Worm (Caenorhabditis elegans): ENCODE data around the gene T19H5.6.

The T19H5.6 gene

ce11 chrII:9441838-9442237 lies 28.2 kb downstream of the T19H5.6 start, which contains the start of gene chil-16:
Gene chil-16 (minus strand): TSS chrII:9441938.
- TF ChIP-seq tab-1 (GFP tag; IDR thresholded peaks at IDR 0.05) (no peak), ztf-29 (GFP tag; IDR thresholded peaks at IDR 0.05) (no peak), T22C8.4 (GFP tag; IDR thresholded peaks at IDR 0.05) (no peak), ztf-23 (GFP tag; IDR thresholded peaks at IDR 0.05) (no peak), cog-1 (tag; optimal IDR thresholded peaks at IDR 0.05) (no peak), flt-1 (GFP tag; IDR thresholded peaks at IDR 0.05) (no peak), klf-2 (GFP tag; conservative IDR thresholded peaks at IDR 0.05) (no peak)

- TF ChIP-seq cog-1 (tag; optimal IDR thresholded peaks at IDR 0.05) (no peak), ztf-29 (GFP tag; IDR thresholded peaks at IDR 0.05) (no peak), ref-1 (GFP tag; conservative IDR thresholded peaks at IDR 0.05) (no peak), klf-2 (GFP tag; conservative IDR thresholded peaks at IDR 0.05) (no peak), flt-1 (GFP tag; IDR thresholded peaks at IDR 0.05) (no peak), ztf-23 (GFP tag; IDR thresholded peaks at IDR 0.05) (no peak)
Observed at ce11 chrII:9440060-9440459, 30.0 kb downstream of the T19H5.6 start, which contains the start of gene chil-17. Gene chil-17 (minus strand): TSS chrII:9440160.

ce11 chrII:9438853-9439252 lies 31.2 kb downstream of the T19H5.6 start:
- TF ChIP-seq med-1 (GFP tag; optimal IDR thresholded peaks at IDR 0.05; ENCODE audit: insufficient read depth) = no peak
- TF ChIP-seq ztf-23 (GFP tag; IDR thresholded peaks at IDR 0.05) = no peak
- no peak for TF ChIP-seq ztf-29 (GFP tag; IDR thresholded peaks at IDR 0.05)
- no peak for TF ChIP-seq ref-1 (GFP tag; conservative IDR thresholded peaks at IDR 0.05)

ce11 chrII:9438227-9438626 lies 31.8 kb downstream of the T19H5.6 start, which contains the start of gene chil-13:
Gene chil-13 (minus strand): TSS chrII:9438327.
- no peak for TF ChIP-seq flt-1 (GFP tag; IDR thresholded peaks at IDR 0.05)
- TF ChIP-seq T22C8.4 (GFP tag; IDR thresholded peaks at IDR 0.05) = no peak
- no peak for TF ChIP-seq ref-1 (GFP tag; conservative IDR thresholded peaks at IDR 0.05)
- TF ChIP-seq klf-2 (GFP tag; conservative IDR thresholded peaks at IDR 0.05) = no peak
- TF ChIP-seq med-1 (GFP tag; optimal IDR thresholded peaks at IDR 0.05; ENCODE audit: insufficient read depth) = no peak
- no peak for TF ChIP-seq ztf-23 (GFP tag; IDR thresholded peaks at IDR 0.05)

- TF ChIP-seq T22C8.4 (GFP tag; IDR thresholded peaks at IDR 0.05) (no peak), med-1 (GFP tag; optimal IDR thresholded peaks at IDR 0.05; ENCODE audit: insufficient read depth) (no peak), flt-1 (GFP tag; IDR thresholded peaks at IDR 0.05) (no peak), klf-2 (GFP tag; conservative IDR thresholded peaks at IDR 0.05) (no peak), tab-1 (GFP tag; IDR thresholded peaks at IDR 0.05) (no peak), ztf-23 (GFP tag; IDR thresholded peaks at IDR 0.05) (no peak), ztf-29 (GFP tag; IDR thresholded peaks at IDR 0.05) (no peak), cog-1 (tag; optimal IDR thresholded peaks at IDR 0.05) (no peak), ref-1 (GFP tag; conservative IDR thresholded peaks at IDR 0.05) (no peak)
Observed at ce11 chrII:9436009-9436408, 34.0 kb downstream of the T19H5.6 start, which contains the start of gene kin-16. Gene kin-16 (minus strand): TSS chrII:9436109.

ce11 chrII:9433609-9434008 lies 36.4 kb downstream of the T19H5.6 start, which contains the start of gene kin-15:
Gene kin-15 (minus strand): TSS chrII:9433709.
- TF ChIP-seq T22C8.4 (GFP tag; IDR thresholded peaks at IDR 0.05) (no peak), cog-1 (tag; optimal IDR thresholded peaks at IDR 0.05) (no peak), ztf-23 (GFP tag; IDR thresholded peaks at IDR 0.05) (no peak)

ce11 chrII:9431119-9431518 lies 38.9 kb downstream of the T19H5.6 start:
- no peak for TF ChIP-seq ref-1 (GFP tag; conservative IDR thresholded peaks at IDR 0.05)
- TF ChIP-seq med-1 (GFP tag; optimal IDR thresholded peaks at IDR 0.05; ENCODE audit: insufficient read depth) = no peak
- TF ChIP-seq klf-2 (GFP tag; conservative IDR thresholded peaks at IDR 0.05) = no peak
- no peak for TF ChIP-seq cog-1 (tag; optimal IDR thresholded peaks at IDR 0.05)
- TF ChIP-seq flt-1 (GFP tag; IDR thresholded peaks at IDR 0.05) = no peak
- TF ChIP-seq tab-1 (GFP tag; IDR thresholded peaks at IDR 0.05) = no peak
- no peak for TF ChIP-seq ztf-29 (GFP tag; IDR thresholded peaks at IDR 0.05)

ce11 chrII:9427644-9428043 lies 42.4 kb downstream of the T19H5.6 start, which contains the start of gene M176.5:
Gene M176.5 (minus strand): TSS chrII:9427744.
- TF ChIP-seq T22C8.4 (GFP tag; IDR thresholded peaks at IDR 0.05) = no peak
- TF ChIP-seq ref-1 (GFP tag; conservative IDR thresholded peaks at IDR 0.05) = no peak
- no peak for TF ChIP-seq tab-1 (GFP tag; IDR thresholded peaks at IDR 0.05)
- TF ChIP-seq flt-1 (GFP tag; IDR thresholded peaks at IDR 0.05) = no peak
- TF ChIP-seq cog-1 (tag; optimal IDR thresholded peaks at IDR 0.05) = no peak
- TF ChIP-seq ztf-29 (GFP tag; IDR thresholded peaks at IDR 0.05) = no peak
- TF ChIP-seq ztf-23 (GFP tag; IDR thresholded peaks at IDR 0.05) = no peak
- TF ChIP-seq klf-2 (GFP tag; conservative IDR thresholded peaks at IDR 0.05) = no peak
- TF ChIP-seq med-1 (GFP tag; optimal IDR thresholded peaks at IDR 0.05; ENCODE audit: insufficient read depth) = no peak

- TF ChIP-seq cog-1 (tag; optimal IDR thresholded peaks at IDR 0.05) (no peak), ztf-23 (GFP tag; IDR thresholded peaks at IDR 0.05) (no peak), ztf-29 (GFP tag; IDR thresholded peaks at IDR 0.05) (no peak), klf-2 (GFP tag; conservative IDR thresholded peaks at IDR 0.05) (no peak), ref-1 (GFP tag; conservative IDR thresholded peaks at IDR 0.05) (no peak), T22C8.4 (GFP tag; IDR thresholded peaks at IDR 0.05) (no peak), flt-1 (GFP tag; IDR thresholded peaks at IDR 0.05) (no peak), med-1 (GFP tag; optimal IDR thresholded peaks at IDR 0.05; ENCODE audit: insufficient read depth) (no peak), tab-1 (GFP tag; IDR thresholded peaks at IDR 0.05) (no peak)
Observed at ce11 chrII:9426076-9426475, 43.9 kb downstream of the T19H5.6 start, which contains the start of gene M176.10. Gene M176.10 (minus strand): TSS chrII:9426176.

ce11 chrII:9421969-9422368 lies 48.1 kb downstream of the T19H5.6 start, which contains the start of gene M176.11:
Gene M176.11 (plus strand): TSS chrII:9422269.
- no peak for TF ChIP-seq ztf-29 (GFP tag; IDR thresholded peaks at IDR 0.05)
- TF ChIP-seq ref-1 (GFP tag; conservative IDR thresholded peaks at IDR 0.05) = no peak
- no peak for TF ChIP-seq ztf-23 (GFP tag; IDR thresholded peaks at IDR 0.05)
- no peak for TF ChIP-seq tab-1 (GFP tag; IDR thresholded peaks at IDR 0.05)
- TF ChIP-seq cog-1 (tag; optimal IDR thresholded peaks at IDR 0.05) = no peak
- no peak for TF ChIP-seq flt-1 (GFP tag; IDR thresholded peaks at IDR 0.05)
- TF ChIP-seq klf-2 (GFP tag; conservative IDR thresholded peaks at IDR 0.05) = no peak
- TF ChIP-seq T22C8.4 (GFP tag; IDR thresholded peaks at IDR 0.05) = no peak
- no peak for TF ChIP-seq med-1 (GFP tag; optimal IDR thresholded peaks at IDR 0.05; ENCODE audit: insufficient read depth)
